Fruit fly (Drosophila melanogaster) whole organism, prepupa: ENCODE results near the gene CG13607.

ENCODE experiments used
- CG11294 ChIP-seq: fragments of 200-800 bp; sonication (Bioruptor generic); IDR thresholded peaks from 2 replicates; pipeline ENCODE4 v1.3.6; 2022; ENCODE audit warnings: missing biosample characterization, missing genetic modification characterization
- CG11902 ChIP-seq: fragments of 200-800 bp; sonication (Bioruptor generic); optimal IDR thresholded peaks from 3 replicates; lab custom pipeline; 2016; ENCODE audit warnings: missing biosample characterization, missing genetic modification characterization
- CG15336 ChIP-seq: fragments of 200-800 bp; sonication (Bioruptor generic); IDR thresholded peaks from 2 replicates; pipeline ENCODE4 v1.3.6; 2022; ENCODE audit warnings: missing biosample characterization, missing genetic modification characterization
- CG16779 ChIP-seq: fragments of 200-800 bp; sonication (Bioruptor generic); optimal IDR thresholded peaks from 3 replicates; lab custom pipeline; 2017; ENCODE audit warnings: missing biosample characterization, mild to moderate bottlenecking, missing genetic modification characterization
- CG32006 ChIP-seq: fragments of 200-800 bp; sonication (Bioruptor generic); optimal IDR thresholded peaks from 3 replicates; lab custom pipeline; 2017; ENCODE audit warnings: missing biosample characterization, mild to moderate bottlenecking, missing genetic modification characterization
- CG34406 ChIP-seq: fragments of 200-800 bp; sonication (Bioruptor generic); optimal IDR thresholded peaks from 3 replicates; lab custom pipeline; 2016; ENCODE audit warnings: missing biosample characterization, missing genetic modification characterization
- CG3919 ChIP-seq: fragments of 200-800 bp; sonication (Bioruptor generic); optimal IDR thresholded peaks from 3 replicates; lab custom pipeline; 2016; ENCODE audit warnings: missing biosample characterization, missing genetic modification characterization
- CG4318 ChIP-seq: fragments of 200-800 bp; sonication (Bioruptor generic); optimal IDR thresholded peaks from 3 replicates; lab custom pipeline; 2017; ENCODE audit warnings: missing biosample characterization, mild to moderate bottlenecking, missing genetic modification characterization
- CG6163 ChIP-seq: fragments of 200-800 bp; sonication (Bioruptor generic); IDR thresholded peaks from 3 replicates; pipeline ENCODE4 v1.3.6; 2022; ENCODE audit warnings: missing biosample characterization, missing genetic modification characterization
- CG6276 ChIP-seq: fragments of 200-800 bp; sonication (Bioruptor generic); optimal IDR thresholded peaks from 2 replicates; lab custom pipeline; 2017; ENCODE audit warnings: missing biosample characterization, mild to moderate bottlenecking, missing genetic modification characterization
- CG6792 ChIP-seq: fragments of 200-800 bp; sonication (Bioruptor generic); optimal IDR thresholded peaks from 3 replicates; lab custom pipeline; 2016; ENCODE audit warnings: missing biosample characterization, missing genetic modification characterization
- CG6808 ChIP-seq: fragments of 200-800 bp; sonication (Bioruptor generic); optimal IDR thresholded peaks from 3 replicates; lab custom pipeline; 2017; ENCODE audit warnings: missing biosample characterization, missing genetic modification characterization, mild to moderate bottlenecking, moderate library complexity, missing genetic modification reagents
- CG6854 ChIP-seq: fragments of 200-800 bp; sonication (Bioruptor generic); optimal IDR thresholded peaks from 2 replicates; lab custom pipeline; 2017; ENCODE audit warnings: missing biosample characterization, mild to moderate bottlenecking, missing genetic modification characterization
- CG8319 ChIP-seq: fragments of 200-800 bp; sonication (Bioruptor generic); optimal IDR thresholded peaks from 3 replicates; lab custom pipeline; 2016; ENCODE audit warnings: missing biosample characterization, missing genetic modification characterization
- CG8632 ChIP-seq: fragments of 200-800 bp; sonication (Bioruptor generic); optimal IDR thresholded peaks from 3 replicates; lab custom pipeline; 2016; ENCODE audit warnings: missing biosample characterization, missing genetic modification characterization
- CG9139 ChIP-seq: fragments of 200-800 bp; sonication (Bioruptor generic); optimal IDR thresholded peaks from 3 replicates; lab custom pipeline; 2017; ENCODE audit warnings: missing biosample characterization, mild to moderate bottlenecking, missing genetic modification characterization
- Eip75B ChIP-seq: fragments of 200-800 bp; sonication (Bioruptor generic); optimal IDR thresholded peaks from 3 replicates; lab custom pipeline; 2016; ENCODE audit warnings: missing biosample characterization, missing genetic modification characterization
- Eip78C ChIP-seq: fragments of 200-800 bp; sonication (Bioruptor generic); peaks from one replicate; lab custom pipeline; 2016; ENCODE audit warnings: missing biosample characterization, missing genetic modification characterization
- Eip93F ChIP-seq: fragments of 200-800 bp; sonication (Bioruptor generic); optimal IDR thresholded peaks from 2 replicates; lab custom pipeline; 2016; ENCODE audit warnings: missing biosample characterization, mild to moderate bottlenecking, missing genetic modification characterization
- Hr38 ChIP-seq: sonication (Bioruptor generic); optimal IDR thresholded peaks from 2 replicates; lab custom pipeline; 2016; ENCODE audit warnings: missing biosample characterization, missing genetic modification characterization
- Hr39 ChIP-seq: fragments of 200-800 bp; sonication (Bioruptor generic); optimal IDR thresholded peaks from 2 replicates; lab custom pipeline; 2016; ENCODE audit warnings: missing biosample characterization, missing genetic modification characterization
- Lpt ChIP-seq: fragments of 200-800 bp; sonication (Bioruptor generic); optimal IDR thresholded peaks from 3 replicates; lab custom pipeline; 2016; ENCODE audit warnings: missing biosample characterization, missing genetic modification characterization
- Met ChIP-seq: fragments of 200-800 bp; sonication (Bioruptor generic); optimal IDR thresholded peaks from 3 replicates; lab custom pipeline; 2016; ENCODE audit warnings: missing biosample characterization, missing genetic modification characterization
- OdsH ChIP-seq: fragments of 200-800 bp; sonication (Bioruptor generic); optimal IDR thresholded peaks from 3 replicates; lab custom pipeline; 2016; ENCODE audit warnings: missing biosample characterization, missing genetic modification characterization
- Sox102F ChIP-seq: fragments of 200-800 bp; sonication (Bioruptor generic); optimal IDR thresholded peaks from 2 replicates; lab custom pipeline; 2016; ENCODE audit warnings: missing biosample characterization, mild to moderate bottlenecking, missing genetic modification characterization
- Sox14 ChIP-seq: fragments of 200-800 bp; sonication (Bioruptor generic); optimal IDR thresholded peaks from 3 replicates; lab custom pipeline; 2016; ENCODE audit warnings: missing biosample characterization, missing genetic modification characterization
- Sox15 ChIP-seq: fragments of 200-800 bp; sonication (Bioruptor generic); optimal IDR thresholded peaks from 3 replicates; lab custom pipeline; 2016; ENCODE audit warnings: missing biosample characterization, missing genetic modification characterization
- acj6 ChIP-seq: fragments of 200-800 bp; sonication (Bioruptor generic); optimal IDR thresholded peaks from 3 replicates; lab custom pipeline; 2016; ENCODE audit warnings: missing biosample characterization, missing genetic modification characterization
- esn ChIP-seq: fragments of 200-800 bp; sonication (Bioruptor generic); optimal IDR thresholded peaks from 2 replicates; lab custom pipeline; 2016; ENCODE audit warnings: missing biosample characterization, mild to moderate bottlenecking, missing genetic modification characterization, moderate library complexity
- fd85E ChIP-seq: fragments of 200-800 bp; sonication (Bioruptor generic); optimal IDR thresholded peaks from 3 replicates; lab custom pipeline; 2016; ENCODE audit warnings: missing biosample characterization, missing genetic modification characterization
- fkh ChIP-seq: fragments of 200-800 bp; sonication (Bioruptor generic); optimal IDR thresholded peaks from 3 replicates; lab custom pipeline; 2017; ENCODE audit warnings: missing biosample characterization, mild to moderate bottlenecking, missing genetic modification characterization, moderate library complexity
- pdm3 ChIP-seq: fragments of 200-800 bp; sonication (Bioruptor generic); optimal IDR thresholded peaks from 3 replicates; lab custom pipeline; 2016; ENCODE audit warnings: missing biosample characterization, missing genetic modification characterization
- salr ChIP-seq, 2 experiments: fragments of 200-800 bp; sonication (Bioruptor generic); optimal IDR thresholded peaks; 3 replicates each; lab custom pipeline; 2016 to 2018; ENCODE audit warnings: missing biosample characterization in 2 of 2, missing genetic modification characterization in 2 of 2, mild to moderate bottlenecking in 1 of 2
- ss ChIP-seq, 2 experiments: fragments of 200-800 bp; sonication (Bioruptor generic); optimal IDR thresholded peaks; 2 replicates in 1 of 2; 3 replicates in 1 of 2; lab custom pipeline; 2017 to 2018; ENCODE audit warnings: mild to moderate bottlenecking in 2 of 2, missing biosample characterization in 2 of 2, missing genetic modification characterization in 2 of 2, moderate library complexity in 1 of 2
- svp ChIP-seq: fragments of 200-800 bp; sonication (Bioruptor generic); peaks from one replicate; lab custom pipeline; 2016; ENCODE audit warnings: missing biosample characterization, missing genetic modification characterization
- topi ChIP-seq: fragments of 200-800 bp; sonication (Bioruptor generic); optimal IDR thresholded peaks from 3 replicates; lab custom pipeline; 2016; ENCODE audit warnings: missing biosample characterization, missing genetic modification characterization
- vri ChIP-seq: fragments of 200-800 bp; sonication (Bioruptor generic); optimal IDR thresholded peaks from 3 replicates; lab custom pipeline; 2016; ENCODE audit warnings: missing biosample characterization, mild to moderate bottlenecking, missing genetic modification characterization

The CG13607 gene

DNA sequence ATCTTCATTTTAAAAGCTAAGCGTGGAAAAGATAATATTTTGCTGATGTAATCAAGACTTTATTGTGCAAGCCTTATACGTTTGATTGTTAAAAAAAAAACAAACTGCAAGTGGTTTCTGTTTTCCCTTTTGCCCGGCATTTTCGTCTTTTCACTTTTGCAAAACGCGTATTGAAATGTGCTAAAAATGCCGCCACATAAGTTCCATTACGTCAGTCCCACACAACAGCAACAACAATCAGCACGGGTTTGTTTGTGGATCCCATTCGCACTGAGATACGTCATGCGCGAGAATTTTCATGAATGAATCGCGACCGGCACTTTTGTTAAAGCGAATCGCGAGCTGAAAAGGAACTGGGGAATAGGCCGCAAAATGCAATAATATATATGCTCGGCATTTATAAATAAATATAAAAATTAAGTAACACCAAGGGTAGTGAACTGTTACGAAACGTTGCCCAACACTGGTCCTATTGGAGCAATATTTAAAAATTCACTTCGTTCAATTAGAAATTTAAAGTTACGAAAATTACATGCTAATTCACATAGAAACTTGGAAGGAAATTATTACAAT, 10.0 kb downstream of the CG13607 start (continued):
- TF ChIP-seq CG9139 (no peak), ss (GFP tag; optimal IDR thresholded peaks at IDR 0.05; lab: Kevin White, UChicago) (peak; percentile 24 to 27), CG16779 (peak; percentile 41), CG4318 (no peak), CG8319 (peak; percentile 36), CG15336 (GFP tag; lab: Robert Waterston, UW) (no peak), acj6 (GFP tag; lab: Kevin White, UChicago) (peak; percentile 68), Lpt (GFP tag; lab: Kevin White, UChicago) (peak; percentile 8), Hr39 (GFP tag; lab: Kevin White, UChicago) (peak; percentile 34), Eip75B (peak; percentile 65), CG6792 (peak; percentile 72), Sox102F (GFP tag; lab: Kevin White, UChicago) (peak; percentile 82), CG8632 (GFP tag; lab: Kevin White, UChicago) (peak; percentile 39), Eip93F (GFP tag; lab: Kevin White, UChicago) (peak; percentile 80), topi (peak; percentile 75), svp (peak; percentile 77), Hr38 (GFP tag; lab: Kevin White, UChicago) (no peak), pdm3 (peak; percentile 78), OdsH (GFP tag; lab: Kevin White, UChicago) (peak; percentile 70), CG11902 (no peak), vri (GFP tag; lab: Kevin White, UChicago) (peak; percentile 95), CG6163 (no peak)

- TF ChIP-seq Hr38 (GFP tag; lab: Kevin White, UChicago): no peak
- peak; percentile 2 for TF ChIP-seq Sox102F (GFP tag; lab: Kevin White, UChicago)
- TF ChIP-seq CG15336 (GFP tag; lab: Robert Waterston, UW): no peak
- peak; percentile 8 for TF ChIP-seq Eip75B
- no peak for TF ChIP-seq salr (GFP tag; optimal IDR thresholded peaks at IDR 0.05; lab: Kevin White, UChicago)
- peak; percentile 22 for TF ChIP-seq CG6276 (GFP tag; lab: Kevin White, UChicago)
- TF ChIP-seq ss (GFP tag; optimal IDR thresholded peaks at IDR 0.05; lab: Kevin White, UChicago): peak; percentile 18 to 34
- TF ChIP-seq CG16779: peak; percentile 61
- no peak for TF ChIP-seq Sox15 (GFP tag; lab: Kevin White, UChicago)
- TF ChIP-seq Eip93F (GFP tag; lab: Kevin White, UChicago): no peak
- TF ChIP-seq Met (GFP tag; lab: Kevin White, UChicago): no peak
- TF ChIP-seq Eip78C (GFP tag; lab: Kevin White, UChicago): peak; percentile 23
- TF ChIP-seq fkh (GFP tag; lab: Kevin White, UChicago): peak; percentile 89
- TF ChIP-seq Sox14 (GFP tag; lab: Kevin White, UChicago): peak; percentile 47
- TF ChIP-seq fd85E (GFP tag; lab: Kevin White, UChicago): peak; percentile 35
- peak; percentile 7 for TF ChIP-seq CG6808
- TF ChIP-seq CG32006 (GFP tag; lab: Kevin White, UChicago): peak; percentile 12
- peak; percentile 61 for TF ChIP-seq CG6854 (GFP tag; lab: Kevin White, UChicago)
- TF ChIP-seq CG34406 (GFP tag; lab: Kevin White, UChicago): peak; percentile 37
- peak; percentile 39 for TF ChIP-seq esn (GFP tag; lab: Kevin White, UChicago)
- TF ChIP-seq vri (GFP tag; lab: Kevin White, UChicago): peak; percentile 21
- TF ChIP-seq CG11294 (GFP tag; lab: Robert Waterston, UW): no peak
- peak; percentile 27 for TF ChIP-seq CG3919 (GFP tag; lab: Kevin White, UChicago)
- peak; percentile 27 for TF ChIP-seq topi
These were observed 10.7 kb downstream of the CG13607 start, which contains the start of gene Syx1A for dm6 chr3R:24105312-24105902. Gene Syx1A, minus strand, starts transcription at chr3R:24105763.
